Fruit fly (Drosophila melanogaster): Measurements from ENCODE around the gene CG1542.

The CG1542 gene

dm6 chr3R:31213227-31213626 lies at the start of gene CG1542, which contains the start of gene Zwilch:
CG1542 (plus strand) TSS chr3R:31213458.
Zwilch (minus strand) TSS chr3R:31213376.
- TF ChIP-seq Sin3A (optimal IDR thresholded peaks at IDR 0.05) (no peak), insv (optimal IDR thresholded peaks at IDR 0.05) (no peak), h (optimal IDR thresholded peaks at IDR 0.05) (no peak), ttk (optimal IDR thresholded peaks at IDR 0.05) (no peak), Myc (optimal IDR thresholded peaks at IDR 0.05) (no peak), psq (optimal IDR thresholded peaks at IDR 0.05) (no peak)

dm6 chr3R:31168429-31168828 lies 44.8 kb upstream of the CG1542 start:
- no peak for TF ChIP-seq Sin3A (optimal IDR thresholded peaks at IDR 0.05)
- TF ChIP-seq insv (optimal IDR thresholded peaks at IDR 0.05) = no peak
- no peak for TF ChIP-seq h (optimal IDR thresholded peaks at IDR 0.05)
- TF ChIP-seq psq (optimal IDR thresholded peaks at IDR 0.05) = no peak

dm6 chr3R:31168968-31169367 lies 44.3 kb upstream of the CG1542 start, which contains the start of gene stops:
stops (minus strand) TSS chr3R:31169106.
- TF ChIP-seq ttk (optimal IDR thresholded peaks at IDR 0.05) = no peak
- no peak for TF ChIP-seq psq (optimal IDR thresholded peaks at IDR 0.05)
- TF ChIP-seq h (optimal IDR thresholded peaks at IDR 0.05) = no peak
- no peak for TF ChIP-seq Sin3A (optimal IDR thresholded peaks at IDR 0.05)
- TF ChIP-seq insv (optimal IDR thresholded peaks at IDR 0.05) = no peak
- no peak for TF ChIP-seq Myc (optimal IDR thresholded peaks at IDR 0.05)

dm6 chr3R:31181816-31182215 lies 31.4 kb upstream of the CG1542 start:
- no peak for TF ChIP-seq h (optimal IDR thresholded peaks at IDR 0.05)

dm6 chr3R:31193062-31193461 lies 20.2 kb upstream of the CG1542 start, which contains the start of gene bnk:
bnk (plus strand) TSS chr3R:31193362.
- TF ChIP-seq ttk (optimal IDR thresholded peaks at IDR 0.05) = no peak
- no peak for TF ChIP-seq Sin3A (optimal IDR thresholded peaks at IDR 0.05)
- no peak for TF ChIP-seq Myc (optimal IDR thresholded peaks at IDR 0.05)
- TF ChIP-seq insv (optimal IDR thresholded peaks at IDR 0.05) = no peak
- TF ChIP-seq psq (optimal IDR thresholded peaks at IDR 0.05) = no peak
- TF ChIP-seq h (optimal IDR thresholded peaks at IDR 0.05) = no peak

dm6 chr3R:31194627-31195026 lies 18.6 kb upstream of the CG1542 start:
- TF ChIP-seq Myc (optimal IDR thresholded peaks at IDR 0.05) (no peak), h (optimal IDR thresholded peaks at IDR 0.05) (no peak), ttk (optimal IDR thresholded peaks at IDR 0.05) (no peak), insv (optimal IDR thresholded peaks at IDR 0.05) (no peak), Sin3A (optimal IDR thresholded peaks at IDR 0.05) (no peak), psq (optimal IDR thresholded peaks at IDR 0.05) (no peak)

- TF ChIP-seq Myc (optimal IDR thresholded peaks at IDR 0.05) (no peak), psq (optimal IDR thresholded peaks at IDR 0.05) (no peak), h (optimal IDR thresholded peaks at IDR 0.05) (no peak), ttk (optimal IDR thresholded peaks at IDR 0.05) (no peak), insv (optimal IDR thresholded peaks at IDR 0.05) (no peak), Sin3A (optimal IDR thresholded peaks at IDR 0.05) (no peak)
Observed at dm6 chr3R:31195695-31196113, 17.6 kb upstream of the CG1542 start, which contains the start of gene mesh. mesh (minus strand) TSS chr3R:31195762.

- no peak for TF ChIP-seq Sin3A (optimal IDR thresholded peaks at IDR 0.05)
- no peak for TF ChIP-seq h (optimal IDR thresholded peaks at IDR 0.05)
- TF ChIP-seq ttk (optimal IDR thresholded peaks at IDR 0.05) = no peak
- TF ChIP-seq Myc (optimal IDR thresholded peaks at IDR 0.05) = no peak
- TF ChIP-seq psq (optimal IDR thresholded peaks at IDR 0.05) = no peak
- TF ChIP-seq insv (optimal IDR thresholded peaks at IDR 0.05) = no peak
Observed at dm6 chr3R:31196731-31197130, 16.5 kb upstream of the CG1542 start, which contains the start of gene CG1544. CG1544 (plus strand) TSS chr3R:31196916.

dm6 chr3R:31197142-31197994 lies 15.9 kb upstream of the CG1542 start:
- TF ChIP-seq psq (optimal IDR thresholded peaks at IDR 0.05) (no peak), Sin3A (optimal IDR thresholded peaks at IDR 0.05) (no peak)

- TF ChIP-seq insv (optimal IDR thresholded peaks at IDR 0.05) = no peak
- no peak for TF ChIP-seq Sin3A (optimal IDR thresholded peaks at IDR 0.05)
- TF ChIP-seq Myc (optimal IDR thresholded peaks at IDR 0.05) = no peak
- TF ChIP-seq psq (optimal IDR thresholded peaks at IDR 0.05) = no peak
- TF ChIP-seq h (optimal IDR thresholded peaks at IDR 0.05) = no peak
- no peak for TF ChIP-seq ttk (optimal IDR thresholded peaks at IDR 0.05)
Observed at dm6 chr3R:31210630-31211029, 2.6 kb upstream of the CG1542 start, which contains the start of gene chp. chp (minus strand) TSS chr3R:31210730.

- TF ChIP-seq Sin3A (optimal IDR thresholded peaks at IDR 0.05) (no peak), insv (optimal IDR thresholded peaks at IDR 0.05) (no peak), psq (optimal IDR thresholded peaks at IDR 0.05) (no peak), Myc (optimal IDR thresholded peaks at IDR 0.05) (no peak), h (optimal IDR thresholded peaks at IDR 0.05) (no peak), ttk (optimal IDR thresholded peaks at IDR 0.05) (no peak)
Observed at dm6 chr3R:31215830-31216229, 2.6 kb downstream of the CG1542 start, which contains the start of gene CG15561. CG15561 (minus strand) TSS chr3R:31215942.

dm6 chr3R:31218214-31218876 lies 5.1 kb downstream of the CG1542 start:
- TF ChIP-seq Myc (optimal IDR thresholded peaks at IDR 0.05) = no peak
- no peak for TF ChIP-seq h (optimal IDR thresholded peaks at IDR 0.05)
- no peak for TF ChIP-seq Sin3A (optimal IDR thresholded peaks at IDR 0.05)
- TF ChIP-seq psq (optimal IDR thresholded peaks at IDR 0.05) = no peak
- TF ChIP-seq insv (optimal IDR thresholded peaks at IDR 0.05) = no peak
- TF ChIP-seq ttk (optimal IDR thresholded peaks at IDR 0.05) = no peak
